Fruit fly (Drosophila melanogaster) Kc167 (cell line): Measurements from ENCODE around the gene CG31183.

Source experiments
- Myc ChIP-seq: fragments of >200 bp; optimal IDR thresholded peaks from 2 replicates; lab custom pipeline; 2017; ENCODE audit warnings: missing external identifiers
- Sin3A ChIP-seq: fragments of >200 bp; optimal IDR thresholded peaks from 2 replicates; lab custom pipeline; 2018; ENCODE audit warnings: missing external identifiers
- h ChIP-seq: fragments of >200 bp; optimal IDR thresholded peaks from 3 replicates; lab custom pipeline; 2018; ENCODE audit warnings: missing external identifiers
- insv ChIP-seq: fragments of >200 bp; optimal IDR thresholded peaks from 3 replicates; lab custom pipeline; 2018; ENCODE audit warnings: missing external identifiers
- psq ChIP-seq: fragments of >200 bp; optimal IDR thresholded peaks from 2 replicates; lab custom pipeline; 2017; ENCODE audit warnings: missing external identifiers
- ttk ChIP-seq: sonication (Bioruptor generic); optimal IDR thresholded peaks from 2 replicates; lab custom pipeline; 2017; ENCODE audit warnings: missing external identifiers

CG31183 gene

dm6 chr3R:15898302-15898701 lies 22.6 kb upstream of the CG31183 start:
- TF ChIP-seq Myc (lab: Kevin White, UChicago) (no peak), ttk (lab: Kevin White, UChicago) (no peak), Sin3A (lab: Kevin White, UChicago) (no peak), psq (no peak), h (no peak), insv (lab: Kevin White, UChicago) (no peak)

dm6 chr3R:15895978-15896377 lies 20.2 kb upstream of the CG31183 start, which contains the start of gene CG14877:
TSS of gene CG14877 (minus strand) at chr3R:15896078.
- TF ChIP-seq Myc (lab: Kevin White, UChicago) (no peak), psq (no peak), h (no peak), insv (lab: Kevin White, UChicago) (no peak), Sin3A (lab: Kevin White, UChicago) (no peak), ttk (lab: Kevin White, UChicago) (no peak)

- TF ChIP-seq ttk (lab: Kevin White, UChicago) (no peak), psq (no peak), Sin3A (lab: Kevin White, UChicago) (no peak), Myc (lab: Kevin White, UChicago) (no peak), insv (lab: Kevin White, UChicago) (no peak), h (no peak)
These were observed 15.6 kb upstream of the CG31183 start for dm6 chr3R:15891188-15891820.

- TF ChIP-seq Myc (lab: Kevin White, UChicago), result no peak
- TF ChIP-seq ttk (lab: Kevin White, UChicago), result no peak
These were observed 2.8 kb downstream of the CG31183 start for dm6 chr3R:15872829-15873440.

dm6 chr3R:15859896-15860295 lies 15.8 kb downstream of the CG31183 start, which contains the start of gene CG9632:
TSS of gene CG9632 (plus strand) at chr3R:15860196.
- TF ChIP-seq ttk (lab: Kevin White, UChicago), result no peak
- no peak for TF ChIP-seq Sin3A (lab: Kevin White, UChicago)
- no peak for TF ChIP-seq psq
- no peak for TF ChIP-seq h
- no peak for TF ChIP-seq Myc (lab: Kevin White, UChicago)
- TF ChIP-seq insv (lab: Kevin White, UChicago), result no peak

dm6 chr3R:15857189-15857767 lies 18.5 kb downstream of the CG31183 start, which contains the start of gene Hmt-1:
TSS of gene Hmt-1 (minus strand) at chr3R:15857470.
- no peak for TF ChIP-seq psq
- no peak for TF ChIP-seq insv (lab: Kevin White, UChicago)
- no peak for TF ChIP-seq ttk (lab: Kevin White, UChicago)

dm6 chr3R:15853347-15853746 lies 22.4 kb downstream of the CG31183 start, which contains the start of gene cv-d:
TSS of gene cv-d (minus strand) at chr3R:15853581.
- no peak for TF ChIP-seq Sin3A (lab: Kevin White, UChicago)
- TF ChIP-seq h, result no peak
- no peak for TF ChIP-seq psq
- no peak for TF ChIP-seq Myc (lab: Kevin White, UChicago)
- no peak for TF ChIP-seq ttk (lab: Kevin White, UChicago)
- no peak for TF ChIP-seq insv (lab: Kevin White, UChicago)

dm6 chr3R:15851912-15852311 lies 23.8 kb downstream of the CG31183 start:
- TF ChIP-seq h (no peak), ttk (lab: Kevin White, UChicago) (no peak), Myc (lab: Kevin White, UChicago) (no peak), insv (lab: Kevin White, UChicago) (no peak), Sin3A (lab: Kevin White, UChicago) (no peak), psq (no peak)

dm6 chr3R:15846234-15846633 lies 29.5 kb downstream of the CG31183 start, which contains the start of gene CG4546:
TSS of gene CG4546 (plus strand) at chr3R:15846534.
- TF ChIP-seq Sin3A (lab: Kevin White, UChicago) (no peak), Myc (lab: Kevin White, UChicago) (no peak), psq (no peak), h (no peak), insv (lab: Kevin White, UChicago) (no peak), ttk (lab: Kevin White, UChicago) (no peak)

- TF ChIP-seq Sin3A (lab: Kevin White, UChicago) (no peak), ttk (lab: Kevin White, UChicago) (no peak), insv (lab: Kevin White, UChicago) (no peak), Myc (lab: Kevin White, UChicago) (no peak), h (no peak), psq (no peak)
These were observed 36.4 kb downstream of the CG31183 start, which contains the start of gene Pbp45 for dm6 chr3R:15839294-15839693. TSS of gene Pbp45 (minus strand) at chr3R:15839515.

- no peak for TF ChIP-seq insv (lab: Kevin White, UChicago)
- no peak for TF ChIP-seq ttk (lab: Kevin White, UChicago)
These were observed 38.6 kb downstream of the CG31183 start, which contains the start of the genes ND-23 and spn-E for dm6 chr3R:15836864-15837824. TSS of gene ND-23 (minus strand) at chr3R:15837117. TSS of gene spn-E (plus strand) at chr3R:15837419.
